Worm (Caenorhabditis elegans) whole organism, mixed stage, embryonic: ENCODE results near the gene ZK856.16.

Experiments used
- blmp-1 ChIP-seq: fragments of 150-350 bp; optimal IDR thresholded peaks from 2 replicates; lab custom pipeline; 2014; ENCODE audit warnings: missing biosample characterization, missing genetic modification characterization
- ceh-83 ChIP-seq: fragments of 200-800 bp; sonication (Bioruptor generic); optimal IDR thresholded peaks from 2 replicates; lab custom pipeline; 2018; ENCODE audit warnings: mild to moderate bottlenecking, missing genetic modification characterization, missing compliant biosample characterization
- ces-1 ChIP-seq: fragments of 150-350 bp; optimal IDR thresholded peaks from 2 replicates; lab custom pipeline; 2014; ENCODE audit warnings: missing biosample characterization, missing genetic modification reagents, missing genetic modification characterization
- elt-1 ChIP-seq: sonication (generic microtip); optimal IDR thresholded peaks from 2 replicates; lab custom pipeline; 2017; ENCODE audit warnings: missing genetic modification characterization, mild to moderate bottlenecking, missing compliant biosample characterization, antibody characterized with exemption, moderate library complexity, borderline replicate concordance; ENCODE audit not compliant: insufficient read depth
- nhr-12 ChIP-seq: fragments of 150-350 bp; optimal IDR thresholded peaks from 2 replicates; lab custom pipeline; 2014; ENCODE audit warnings: missing biosample characterization, missing genetic modification characterization
- nhr-28 ChIP-seq: fragments of 150-350 bp; optimal IDR thresholded peaks from 2 replicates; lab custom pipeline; 2014; ENCODE audit warnings: missing biosample characterization, missing genetic modification characterization
- tbx-8 ChIP-seq: fragments of 200-800 bp; sonication (Bioruptor generic); optimal IDR thresholded peaks from 2 replicates; lab custom pipeline; 2018; ENCODE audit warnings: mild to moderate bottlenecking, missing genetic modification characterization, moderate library complexity, missing compliant biosample characterization
- unc-120 ChIP-seq: sonication (generic microtip); optimal IDR thresholded peaks from 2 replicates; lab custom pipeline; 2017; ENCODE audit warnings: missing genetic modification characterization, missing compliant biosample characterization; ENCODE audit not compliant: poor library complexity, severe bottlenecking
- zip-8 ChIP-seq: fragments of 150-350 bp; optimal IDR thresholded peaks from 2 replicates; lab custom pipeline; 2014; ENCODE audit warnings: missing biosample characterization, missing genetic modification characterization
- ztf-11 ChIP-seq: fragments of 150-350 bp; optimal IDR thresholded peaks from 2 replicates; lab custom pipeline; 2014; ENCODE audit warnings: missing biosample characterization, missing genetic modification characterization

- TF ChIP-seq tbx-8 (no peak), unc-120 (tag; lab: Kevin White, UChicago) (no peak), elt-1 (no peak), blmp-1 (tag; lab: Kevin White, UChicago) (no peak), ztf-11 (tag; lab: Kevin White, UChicago) (no peak), nhr-12 (tag; lab: Kevin White, UChicago) (no peak), zip-8 (tag; lab: Kevin White, UChicago) (no peak), ceh-83 (no peak), ces-1 (no peak), nhr-28 (tag; lab: Kevin White, UChicago) (no peak)
These were observed 27.9 kb upstream of the ZK856.16 start, which contains the start of gene str-182 for ce11 chrV:10233330-10233729.
